Worm (Caenorhabditis elegans) whole organism, young adult: ENCODE measurements around the gene taf-11.1.

Experiments used
- B0336.3 ChIP-seq: fragments of 200-800 bp; sonication (Bioruptor generic); IDR thresholded peaks from 2 replicates; pipeline ENCODE4 v1.3.6; 2022; ENCODE audit warnings: missing genetic modification characterization, missing compliant biosample characterization
- C17E4.6 ChIP-seq: fragments of 200-800 bp; sonication (Bioruptor generic); IDR thresholded peaks from 2 replicates; pipeline ENCODE4 v1.3.6; 2022; ENCODE audit warnings: missing genetic modification reagents, missing genetic modification characterization, missing compliant biosample characterization
- F33H1.4 ChIP-seq: fragments of 200-800 bp; sonication (Bioruptor generic); IDR thresholded peaks from 2 replicates; pipeline ENCODE4 v1.3.6; 2022; ENCODE audit warnings: missing genetic modification reagents, missing genetic modification characterization, missing compliant biosample characterization
- F37B4.10 ChIP-seq: fragments of 200-800 bp; sonication (Bioruptor generic); IDR thresholded peaks from 2 replicates; pipeline ENCODE4 v1.3.6; 2022; ENCODE audit warnings: missing genetic modification characterization, missing compliant biosample characterization
- K11D2.4 ChIP-seq: fragments of 200-800 bp; sonication (Bioruptor generic); IDR thresholded peaks from 2 replicates; pipeline ENCODE4 v1.3.6; 2022; ENCODE audit warnings: missing genetic modification reagents, missing genetic modification characterization, missing compliant biosample characterization
- K12H6.12 ChIP-seq: fragments of 200-800 bp; sonication (Bioruptor generic); optimal IDR thresholded peaks from 2 replicates; lab custom pipeline; 2018; ENCODE audit warnings: mild to moderate bottlenecking, missing genetic modification characterization, missing compliant biosample characterization
- T07F8.4 ChIP-seq: sonication (generic microtip); optimal IDR thresholded peaks from 2 replicates; lab custom pipeline; 2016; ENCODE audit warnings: mild to moderate bottlenecking, missing genetic modification characterization, moderate library complexity, missing compliant biosample characterization
- Y56A3A.18 ChIP-seq: fragments of 200-800 bp; sonication (Bioruptor generic); IDR thresholded peaks from 2 replicates; pipeline ENCODE4 v1.3.6; 2022; ENCODE audit warnings: missing genetic modification reagents, missing genetic modification characterization, missing compliant biosample characterization
- Y67H2A.10 ChIP-seq: fragments of 200-800 bp; sonication (Bioruptor generic); conservative IDR thresholded peaks from 2 replicates; pipeline ENCODE4 v1.3.6; 2022; ENCODE audit warnings: missing genetic modification reagents, missing genetic modification characterization, missing compliant biosample characterization
- Y79H2A.3 ChIP-seq: fragments of 200-800 bp; sonication (Bioruptor generic); conservative IDR thresholded peaks from 2 replicates; pipeline ENCODE4 v1.3.6; 2022; ENCODE audit warnings: missing genetic modification reagents, missing genetic modification characterization, missing compliant biosample characterization
- ZK185.1 ChIP-seq: sonication (generic microtip); optimal IDR thresholded peaks from 2 replicates; lab custom pipeline; 2016; ENCODE audit warnings: mild to moderate bottlenecking, missing genetic modification characterization, missing compliant biosample characterization; ENCODE audit not compliant: poor library complexity, severe bottlenecking
- ama-1 ChIP-seq, 3 experiments: fragments of 150-350 bp in 1 of 3; sonication (generic microtip) in 2 of 3; optimal IDR thresholded peaks; 2 replicates each; lab custom pipeline; 2014 to 2018; ENCODE audit warnings: missing biosample characterization in 2 of 3, missing genetic modification characterization in 2 of 3, missing genetic modification reagents in 2 of 3
- aptf-2 ChIP-seq: fragments of 200-800 bp; sonication (Bioruptor generic); conservative IDR thresholded peaks from 2 replicates; pipeline ENCODE4 v1.3.6; 2022; ENCODE audit warnings: missing genetic modification reagents, missing genetic modification characterization, missing compliant biosample characterization
- attf-5 ChIP-seq: fragments of 200-800 bp; sonication (Bioruptor generic); optimal IDR thresholded peaks from 2 replicates; lab custom pipeline; 2018; ENCODE audit warnings: mild to moderate bottlenecking, missing genetic modification characterization, missing compliant biosample characterization
- cebp-1 ChIP-seq, 2 experiments: fragments of 200-800 bp in 1 of 2; sonication (Bioruptor generic) in 1 of 2; sonication (generic microtip) in 1 of 2; IDR thresholded peaks in 1 of 2; optimal IDR thresholded peaks in 1 of 2; 2 replicates each; pipeline versions ENCODE4 v1.3.6 to Lab custom; 2017 to 2022; ENCODE audit warnings: missing compliant biosample characterization in 2 of 2, missing genetic modification characterization in 2 of 2, mild to moderate bottlenecking in 1 of 2, missing genetic modification reagents in 1 of 2, moderate library complexity in 1 of 2
- cebp-2 ChIP-seq: fragments of 200-800 bp; sonication (Bioruptor generic); IDR thresholded peaks from 2 replicates; pipeline ENCODE4 v1.3.6; 2022; ENCODE audit warnings: missing genetic modification characterization, missing compliant biosample characterization
- ceh-27 ChIP-seq: fragments of 200-800 bp; sonication (Bioruptor generic); optimal IDR thresholded peaks from 2 replicates; lab custom pipeline; 2018; ENCODE audit warnings: mild to moderate bottlenecking, missing genetic modification characterization, moderate library complexity, missing compliant biosample characterization
- chd-7 ChIP-seq: sonication (generic microtip); optimal IDR thresholded peaks from 2 replicates; lab custom pipeline; 2016; ENCODE audit warnings: mild to moderate bottlenecking, missing genetic modification characterization, moderate library complexity, missing compliant biosample characterization
- dox-1 ChIP-seq: fragments of 200-800 bp; sonication (Bioruptor generic); IDR thresholded peaks from 2 replicates; pipeline ENCODE4 v1.3.6; 2022; ENCODE audit warnings: missing genetic modification reagents, missing genetic modification characterization, missing compliant biosample characterization
- dpff-1 ChIP-seq: sonication (generic microtip); optimal IDR thresholded peaks from 2 replicates; lab custom pipeline; 2017; ENCODE audit warnings: mild to moderate bottlenecking, missing genetic modification characterization, missing compliant biosample characterization
- egl-18 ChIP-seq: fragments of 200-800 bp; sonication (Bioruptor generic); IDR thresholded peaks from 2 replicates; pipeline ENCODE4 v1.3.6; 2022; ENCODE audit warnings: missing genetic modification reagents, missing genetic modification characterization, missing compliant biosample characterization
- egl-44 ChIP-seq: fragments of 200-800 bp; sonication (Bioruptor generic); IDR thresholded peaks from 2 replicates; pipeline ENCODE4 v1.3.6; 2022; ENCODE audit warnings: missing genetic modification reagents, missing genetic modification characterization, missing compliant biosample characterization
- egrh-3 ChIP-seq: fragments of 200-800 bp; sonication (Bioruptor generic); IDR thresholded peaks from 2 replicates; pipeline ENCODE4 v1.3.6; 2022; ENCODE audit warnings: missing genetic modification reagents, missing genetic modification characterization, missing compliant biosample characterization
- gei-17 ChIP-seq: fragments of 200-800 bp; sonication (Bioruptor generic); optimal IDR thresholded peaks from 2 replicates; lab custom pipeline; 2018; ENCODE audit warnings: mild to moderate bottlenecking, missing genetic modification characterization, missing compliant biosample characterization
- hmg-1.2 ChIP-seq: fragments of 200-800 bp; sonication (Bioruptor generic); IDR thresholded peaks from 2 replicates; pipeline ENCODE4 v1.3.6; 2022; ENCODE audit warnings: missing genetic modification reagents, missing genetic modification characterization, missing compliant biosample characterization
- hrde-1 ChIP-seq: sonication (generic microtip); optimal IDR thresholded peaks from 2 replicates; lab custom pipeline; 2016; ENCODE audit warnings: missing genetic modification characterization, mild to moderate bottlenecking, missing compliant biosample characterization, moderate library complexity, missing genotype, missing genetic modification reagents, borderline replicate concordance
- let-607 ChIP-seq, 2 experiments: fragments of 200-800 bp in 1 of 2; sonication (Bioruptor generic) in 1 of 2; sonication (generic microtip) in 1 of 2; optimal IDR thresholded peaks; 2 replicates each; lab custom pipeline; 2016 to 2018; ENCODE audit warnings: mild to moderate bottlenecking in 2 of 2, missing compliant biosample characterization in 2 of 2, missing genetic modification characterization in 2 of 2, moderate library complexity in 2 of 2, missing genotype in 1 of 2
- lin-26 ChIP-seq: fragments of 200-800 bp; sonication (Bioruptor generic); IDR thresholded peaks from 2 replicates; pipeline ENCODE4 v1.3.6; 2022; ENCODE audit warnings: missing genetic modification reagents, missing genetic modification characterization, missing compliant biosample characterization
- lin-40 ChIP-seq: sonication (generic microtip); optimal IDR thresholded peaks from 2 replicates; lab custom pipeline; 2016; ENCODE audit warnings: missing genetic modification characterization, mild to moderate bottlenecking, missing compliant biosample characterization, missing genotype, missing genetic modification reagents
- madf-3 ChIP-seq: fragments of 200-800 bp; sonication (Bioruptor generic); IDR thresholded peaks from 2 replicates; pipeline ENCODE4 v1.3.6; 2022; ENCODE audit warnings: missing genetic modification reagents, missing genetic modification characterization, missing compliant biosample characterization
- madf-6 ChIP-seq: fragments of 200-800 bp; sonication (Bioruptor generic); IDR thresholded peaks from 2 replicates; pipeline ENCODE4 v1.3.6; 2022; ENCODE audit warnings: missing genetic modification reagents, missing genetic modification characterization, missing compliant biosample characterization
- mes-4 ChIP-seq: sonication (generic microtip); optimal IDR thresholded peaks from 2 replicates; lab custom pipeline; 2016; ENCODE audit warnings: missing genotype, missing genetic modification characterization, missing compliant biosample characterization
- nfya-2 ChIP-seq: fragments of 200-800 bp; sonication (Bioruptor generic); IDR thresholded peaks from 2 replicates; pipeline ENCODE4 v1.3.6; 2022; ENCODE audit warnings: missing genetic modification reagents, missing genetic modification characterization, missing compliant biosample characterization
- nhr-80 ChIP-seq: sonication (generic microtip); optimal IDR thresholded peaks from 2 replicates; lab custom pipeline; 2016; ENCODE audit warnings: missing genetic modification characterization, missing compliant biosample characterization
- snpc-1.1 ChIP-seq: sonication (generic microtip); optimal IDR thresholded peaks from 2 replicates; lab custom pipeline; 2017; ENCODE audit warnings: missing genetic modification characterization, mild to moderate bottlenecking, missing compliant biosample characterization, antibody characterized with exemption, moderate library complexity, missing genotype, missing genetic modification reagents; ENCODE audit not compliant: insufficient read depth
- snpc-1.3 ChIP-seq: sonication (generic microtip); optimal IDR thresholded peaks from 2 replicates; lab custom pipeline; 2017; ENCODE audit warnings: missing genetic modification characterization, mild to moderate bottlenecking, missing compliant biosample characterization, antibody characterized with exemption, moderate library complexity, missing genotype, missing genetic modification reagents; ENCODE audit not compliant: insufficient read depth
- tbp1 ChIP-seq: fragments of 200-800 bp; sonication (Bioruptor generic); optimal IDR thresholded peaks from 2 replicates; lab custom pipeline; 2018; ENCODE audit warnings: mild to moderate bottlenecking, missing genetic modification characterization, missing compliant biosample characterization
- tbx-9 ChIP-seq: sonication (generic microtip); optimal IDR thresholded peaks from 2 replicates; lab custom pipeline; 2016; ENCODE audit warnings: borderline replicate concordance, missing genetic modification characterization, inconsistent platforms, missing compliant biosample characterization
- unc-62 ChIP-seq: fragments of 150-350 bp; optimal IDR thresholded peaks from 2 replicates; lab custom pipeline; 2014; ENCODE audit warnings: missing biosample characterization, missing genetic modification reagents, missing genetic modification characterization
- zfh-2 ChIP-seq: fragments of 200-800 bp; sonication (Bioruptor generic); conservative IDR thresholded peaks from 2 replicates; pipeline ENCODE4 v1.3.6; 2022; ENCODE audit warnings: missing genetic modification reagents, missing genetic modification characterization, missing compliant biosample characterization
- ztf-18 ChIP-seq: sonication (generic microtip); optimal IDR thresholded peaks from 2 replicates; lab custom pipeline; 2016; ENCODE audit warnings: missing genotype, mild to moderate bottlenecking, missing genetic modification characterization, missing compliant biosample characterization
- ztf-3 ChIP-seq: fragments of 200-800 bp; sonication (Bioruptor generic); optimal IDR thresholded peaks from 2 replicates; lab custom pipeline; 2018; ENCODE audit warnings: mild to moderate bottlenecking, missing genetic modification characterization, missing compliant biosample characterization

The taf-11.1 gene

ce11 chrX:4214643-4215042 lies 40.3 kb upstream of the taf-11.1 start (continued):
- TF ChIP-seq T07F8.4 (tag; lab: Kevin White, UChicago) (no peak), snpc-1.3 (tag; lab: Kevin White, UChicago) (no peak), ZK185.1 (tag; lab: Kevin White, UChicago) (no peak), Y67H2A.10 (GFP tag; lab: Robert Waterston, UW) (no peak), madf-6 (GFP tag; lab: Robert Waterston, UW) (no peak), dpff-1 (no peak), chd-7 (tag; lab: Kevin White, UChicago) (no peak)

- TF ChIP-seq B0336.3: peak; percentile 36; the same call in 1 of the 2 replicates
- no peak for TF ChIP-seq egl-44 (GFP tag; lab: Robert Waterston, UW)
- no peak for TF ChIP-seq cebp-1 (GFP tag; IDR thresholded peaks at IDR 0.05; lab: Robert Waterston, UW)
- TF ChIP-seq cebp-1 (tag; optimal IDR thresholded peaks at IDR 0.05; lab: Kevin White, UChicago): peak; percentile 11
- TF ChIP-seq snpc-1.3 (tag; lab: Kevin White, UChicago): no peak
- TF ChIP-seq hrde-1 (tag; lab: Kevin White, UChicago): no peak
- no peak for TF ChIP-seq aptf-2 (GFP tag; lab: Robert Waterston, UW)
- TF ChIP-seq C17E4.6: no peak
- TF ChIP-seq let-607 (tag; optimal IDR thresholded peaks at IDR 0.05; lab: Kevin White, UChicago): peak in 1 of 2 experiments; percentile 33
- TF ChIP-seq nhr-80 (tag; lab: Kevin White, UChicago): peak; percentile 84
- TF ChIP-seq attf-5 (GFP tag; lab: Kevin White, UChicago): peak; percentile 24
- 0 out of 2 replicates have a peak, but pooled peaks have one; percentile 15 for TF ChIP-seq dox-1 (GFP tag; lab: Robert Waterston, UW)
- peak; percentile 29 for TF ChIP-seq lin-40
- peak; percentile 16; the same call in 1 of the 2 replicates for TF ChIP-seq Y56A3A.18 (GFP tag; lab: Robert Waterston, UW)
- no peak for TF ChIP-seq Y79H2A.3
- TF ChIP-seq, all 124 proteins: peak for 8
Measured at ce11 chrX:4215500-4216107, 39.4 kb upstream of the taf-11.1 start.

ce11 chrX:4216894-4217293 lies 38.1 kb upstream of the taf-11.1 start, which contains the start of the genes F20B6.10 and hpk-1:
F20B6.10 (minus strand) TSS chrX:4217196.
hpk-1 (minus strand) TSS chrX:4217290.
- TF ChIP-seq nfya-2 (0 out of 2 replicates have a peak, but pooled peaks have one; percentile 23), F37B4.10 (GFP tag; lab: Robert Waterston, UW) (no peak), cebp-2 (GFP tag; lab: Robert Waterston, UW) (no peak), hmg-1.2 (GFP tag; lab: Robert Waterston, UW) (no peak), lin-26 (GFP tag; lab: Robert Waterston, UW) (no peak), nhr-80 (tag; lab: Kevin White, UChicago) (no peak), mes-4 (no peak), egl-18 (no peak), egrh-3 (no peak), tbp1 (GFP tag; lab: Kevin White, UChicago) (no peak), tbx-9 (no peak), zfh-2 (peak; percentile 79), ztf-18 (no peak), K11D2.4 (GFP tag; lab: Robert Waterston, UW) (no peak), unc-62 (no peak), ama-1 (optimal IDR thresholded peaks at IDR 0.05; lab: Kevin White, UChicago) (no peak), ama-1 (GFP tag; optimal IDR thresholded peaks at IDR 0.05; lab: Kevin White, UChicago) (no peak), cebp-1 (GFP tag; IDR thresholded peaks at IDR 0.05; lab: Robert Waterston, UW) (no peak), cebp-1 (tag; optimal IDR thresholded peaks at IDR 0.05; lab: Kevin White, UChicago) (no peak), K12H6.12 (tag; lab: Kevin White, UChicago) (no peak), madf-3 (GFP tag; lab: Robert Waterston, UW) (no peak), B0336.3 (0 out of 2 replicates have a peak, but pooled peaks have one; percentile 16), snpc-1.1 (tag; lab: Kevin White, UChicago) (no peak), gei-17 (GFP tag; lab: Kevin White, UChicago) (no peak), ztf-3 (GFP tag; lab: Kevin White, UChicago) (no peak), F33H1.4 (GFP tag; lab: Robert Waterston, UW) (no peak), dox-1 (GFP tag; lab: Robert Waterston, UW) (0 out of 2 replicates have a peak, but pooled peaks have one; percentile 18), aptf-2 (GFP tag; lab: Robert Waterston, UW) (no peak), ceh-27 (GFP tag; lab: Kevin White, UChicago) (no peak)
